Worm (Caenorhabditis elegans): Measurements from ENCODE around the gene ddo-3.

DNA sequence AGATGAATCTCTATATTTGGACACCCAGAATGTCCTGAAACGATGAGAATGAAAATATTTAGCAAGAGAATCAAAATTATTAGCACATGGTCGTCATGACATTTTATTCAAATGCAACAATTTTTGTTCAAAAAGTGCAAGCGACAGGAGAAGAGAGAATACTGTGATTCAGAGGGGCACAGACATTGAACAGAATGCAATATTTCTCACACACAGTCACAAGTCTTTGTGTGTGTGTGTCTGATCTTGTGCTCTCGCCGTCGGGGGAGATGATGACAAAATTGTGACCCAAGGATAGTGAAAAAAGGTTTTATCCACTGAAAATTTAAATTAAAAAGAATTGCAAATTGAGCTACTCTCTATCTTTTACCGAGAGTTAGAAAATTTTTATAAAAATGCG, 15.5 kb downstream of the ddo-3 start:
- TF ChIP-seq nhr-120 (GFP tag; IDR thresholded peaks at IDR 0.05), result no peak
- TF ChIP-seq dox-1 (GFP tag; IDR thresholded peaks at IDR 0.05), result no peak
- TF ChIP-seq pha-4 (tag; optimal IDR thresholded peaks at IDR 0.05), result no peak
- no peak for TF ChIP-seq F10E7.11 (tag; optimal IDR thresholded peaks at IDR 0.05)
- TF ChIP-seq ZK185.1 (tag; optimal IDR thresholded peaks at IDR 0.05; ENCODE audit: poor library complexity, severe bottlenecking), result no peak
- TF ChIP-seq lag-1 (GFP tag; IDR thresholded peaks at IDR 0.05), result no peak
- no peak for TF ChIP-seq ceh-100 (GFP tag; IDR thresholded peaks at IDR 0.05)
- no peak for TF ChIP-seq unc-62 (GFP tag; optimal IDR thresholded peaks at IDR 0.05)
- no peak for TF ChIP-seq snpc-1.3 (tag; optimal IDR thresholded peaks at IDR 0.05; ENCODE audit: insufficient read depth)
- TF ChIP-seq F49E8.2 (tag; optimal IDR thresholded peaks at IDR 0.05; ENCODE audit: insufficient read depth), result no peak
